Worm (Caenorhabditis elegans): ENCODE data around the gene zip-1.

DNA sequence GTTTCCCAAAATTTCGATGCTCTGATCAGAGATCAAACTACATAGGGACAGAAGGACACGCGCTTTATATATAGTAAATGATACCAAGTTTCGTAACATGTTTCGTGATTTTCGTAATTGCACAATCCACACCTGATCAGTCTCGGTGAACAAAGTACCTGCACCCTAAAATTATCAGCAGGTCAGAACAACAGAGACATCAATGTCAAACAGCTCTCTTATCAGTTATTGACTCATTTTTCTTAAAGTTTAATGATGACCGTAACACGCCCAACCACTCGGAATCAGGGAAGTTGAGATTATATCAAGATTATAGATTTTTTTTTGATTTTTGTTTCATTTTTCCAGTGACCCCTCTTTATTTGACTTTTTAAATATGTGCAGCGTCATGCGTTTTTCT lies 16.1 kb upstream of the zip-1 start:
- TF ChIP-seq ref-1 (GFP tag; conservative IDR thresholded peaks at IDR 0.05): no peak
- no peak for TF ChIP-seq ztf-23 (GFP tag; IDR thresholded peaks at IDR 0.05)
- TF ChIP-seq T22C8.4 (GFP tag; IDR thresholded peaks at IDR 0.05): no peak
- no peak for TF ChIP-seq flt-1 (GFP tag; IDR thresholded peaks at IDR 0.05)
- no peak for TF ChIP-seq tab-1 (GFP tag; IDR thresholded peaks at IDR 0.05)
- TF ChIP-seq med-1 (GFP tag; optimal IDR thresholded peaks at IDR 0.05; ENCODE audit: insufficient read depth): no peak
- TF ChIP-seq ztf-29 (GFP tag; IDR thresholded peaks at IDR 0.05): no peak
- no peak for TF ChIP-seq klf-2 (GFP tag; conservative IDR thresholded peaks at IDR 0.05)
- TF ChIP-seq cog-1 (tag; optimal IDR thresholded peaks at IDR 0.05): no peak

Data from whole organism, midembryonic.